Fruit fly (Drosophila melanogaster): ENCODE measurements around the gene CG11656.

dm6 chr3R:13012990-13013389 is 3.3 kb downstream of the CG11656 start:
- TF ChIP-seq psq (optimal IDR thresholded peaks at IDR 0.05) (no peak), Myc (optimal IDR thresholded peaks at IDR 0.05) (no peak)
